Worm (Caenorhabditis elegans) whole organism, L2 larva: Measurements from ENCODE around the gene ZK550.2.

ENCODE experiments used
- C34F6.9 ChIP-seq: fragments of 150-350 bp; optimal IDR thresholded peaks from 2 replicates; lab custom pipeline; 2014; ENCODE audit warnings: missing biosample characterization, missing genetic modification characterization
- F13H6.1 ChIP-seq: sonication (generic microtip); optimal IDR thresholded peaks from 2 replicates; lab custom pipeline; 2016; ENCODE audit warnings: missing genetic modification characterization, missing compliant biosample characterization
- ZK546.5 ChIP-seq: sonication (generic microtip); optimal IDR thresholded peaks from 2 replicates; lab custom pipeline; 2017; ENCODE audit warnings: missing biosample characterization, missing genetic modification characterization
- ama-1 ChIP-seq: fragments of 150-350 bp; optimal IDR thresholded peaks from 2 replicates; lab custom pipeline; 2018; ENCODE audit warnings: inconsistent platforms
- blmp-1 ChIP-seq: sonication (generic microtip); optimal IDR thresholded peaks from 2 replicates; lab custom pipeline; 2017; ENCODE audit warnings: missing genetic modification characterization, mild to moderate bottlenecking, missing compliant biosample characterization, antibody characterized with exemption, moderate library complexity; ENCODE audit not compliant: insufficient read depth
- ceh-16 ChIP-seq: fragments of 150-350 bp; optimal IDR thresholded peaks from 2 replicates; lab custom pipeline; 2014; ENCODE audit warnings: missing biosample characterization, missing genetic modification characterization
- ceh-82 ChIP-seq: fragments of 150-350 bp; optimal IDR thresholded peaks from 2 replicates; lab custom pipeline; 2014; ENCODE audit warnings: missing biosample characterization, missing genetic modification characterization
- dmd-4 ChIP-seq: sonication (generic microtip); optimal IDR thresholded peaks from 2 replicates; lab custom pipeline; 2017; ENCODE audit warnings: missing biosample characterization, missing genetic modification characterization
- egl-27 ChIP-seq: sonication (generic microtip); optimal IDR thresholded peaks from 3 replicates; lab custom pipeline; 2017; ENCODE audit warnings: missing biosample characterization, missing genetic modification reagents, missing genetic modification characterization
- elt-1 ChIP-seq: fragments of 150-350 bp; optimal IDR thresholded peaks from 2 replicates; lab custom pipeline; 2014; ENCODE audit warnings: missing biosample characterization, missing genetic modification characterization
- elt-3 ChIP-seq: sonication (generic microtip); optimal IDR thresholded peaks from 2 replicates; lab custom pipeline; 2017; ENCODE audit warnings: missing biosample characterization, missing genetic modification characterization
- fos-1 ChIP-seq: fragments of 150-350 bp; optimal IDR thresholded peaks from 2 replicates; lab custom pipeline; 2014; ENCODE audit warnings: missing biosample characterization, missing genetic modification characterization
- gmeb-1 ChIP-seq: fragments of 150-350 bp; optimal IDR thresholded peaks from 2 replicates; lab custom pipeline; 2014; ENCODE audit warnings: missing biosample characterization, missing genetic modification characterization
- lin-11 ChIP-seq: fragments of 150-350 bp; sonication (generic microtip); optimal IDR thresholded peaks from 2 replicates; lab custom pipeline; 2014; ENCODE audit warnings: missing biosample characterization, missing genetic modification characterization, inconsistent platforms, mixed read lengths
- lin-13 ChIP-seq: fragments of 150-350 bp; optimal IDR thresholded peaks from 2 replicates; lab custom pipeline; 2014; ENCODE audit warnings: missing biosample characterization, missing genetic modification reagents, missing genetic modification characterization
- lin-39 ChIP-seq: fragments of 150-350 bp; optimal IDR thresholded peaks from 2 replicates; lab custom pipeline; 2014; ENCODE audit warnings: missing biosample characterization, missing genetic modification reagents, missing genetic modification characterization
- lsy-2 ChIP-seq, 2 experiments: fragments of 150-350 bp in 1 of 2; sonication (generic microtip) in 1 of 2; optimal IDR thresholded peaks; 2 replicates each; lab custom pipeline; 2014 to 2017; ENCODE audit warnings: missing biosample characterization in 2 of 2, missing genetic modification characterization in 2 of 2
- mab-5 ChIP-seq: fragments of 150-350 bp; optimal IDR thresholded peaks from 2 replicates; lab custom pipeline; 2014; ENCODE audit warnings: missing biosample characterization, missing genetic modification characterization
- mbf-1 ChIP-seq: sonication (generic microtip); optimal IDR thresholded peaks from 2 replicates; lab custom pipeline; 2017; ENCODE audit warnings: missing biosample characterization, missing genetic modification characterization
- mdl-1 ChIP-seq, 2 experiments: fragments of 150-350 bp in 1 of 2; sonication (generic microtip) in 1 of 2; optimal IDR thresholded peaks; 2 replicates each; lab custom pipeline; 2017; ENCODE audit warnings: missing biosample characterization in 2 of 2, missing genetic modification characterization in 2 of 2
- nhr-10 ChIP-seq: sonication (generic microtip); optimal IDR thresholded peaks from 2 replicates; lab custom pipeline; 2017; ENCODE audit warnings: missing biosample characterization, missing genetic modification characterization
- nhr-21 ChIP-seq: fragments of 150-350 bp; optimal IDR thresholded peaks from 2 replicates; lab custom pipeline; 2014; ENCODE audit warnings: missing biosample characterization, missing genetic modification characterization
- nhr-23 ChIP-seq: fragments of 150-350 bp; optimal IDR thresholded peaks from 2 replicates; lab custom pipeline; 2014; ENCODE audit warnings: missing biosample characterization, missing genetic modification reagents, missing genetic modification characterization
- nhr-25 ChIP-seq: fragments of 150-350 bp; sonication (generic microtip); optimal IDR thresholded peaks from 3 replicates; lab custom pipeline; 2014; ENCODE audit warnings: missing biosample characterization, missing genetic modification characterization
- nhr-6 ChIP-seq: fragments of 150-350 bp; optimal IDR thresholded peaks from 2 replicates; lab custom pipeline; 2014; ENCODE audit warnings: missing biosample characterization, missing genetic modification characterization
- nhr-77 ChIP-seq: fragments of 150-350 bp; optimal IDR thresholded peaks from 2 replicates; lab custom pipeline; 2014; ENCODE audit warnings: missing biosample characterization, missing genetic modification characterization
- peb-1 ChIP-seq: fragments of 150-350 bp; optimal IDR thresholded peaks from 2 replicates; lab custom pipeline; 2014; ENCODE audit warnings: missing biosample characterization, missing genetic modification characterization
- sem-4 ChIP-seq: fragments of 150-350 bp; optimal IDR thresholded peaks from 2 replicates; lab custom pipeline; 2014; ENCODE audit warnings: missing biosample characterization, missing genetic modification reagents, missing genetic modification characterization
- sma-3 ChIP-seq: sonication (generic microtip); optimal IDR thresholded peaks from 2 replicates; lab custom pipeline; 2016; ENCODE audit warnings: missing genetic modification reagents, missing genetic modification characterization, missing compliant biosample characterization
- sma-9 ChIP-seq, 2 experiments: fragments of 150-350 bp in 1 of 2; sonication (generic microtip) in 1 of 2; optimal IDR thresholded peaks; 2 replicates each; lab custom pipeline; 2014 to 2016; ENCODE audit warnings: missing genetic modification characterization in 2 of 2, mild to moderate bottlenecking in 1 of 2, missing biosample characterization in 1 of 2, missing compliant biosample characterization in 1 of 2, missing genetic modification reagents in 1 of 2, moderate library complexity in 1 of 2
- snpc-4 ChIP-seq: fragments of 150-350 bp; optimal IDR thresholded peaks from 2 replicates; lab custom pipeline; 2014; ENCODE audit warnings: missing biosample characterization, missing genetic modification characterization
- unc-55 ChIP-seq: fragments of 150-350 bp; sonication (generic microtip); optimal IDR thresholded peaks from 3 replicates; lab custom pipeline; 2014; ENCODE audit warnings: missing biosample characterization, missing genetic modification reagents, missing genetic modification characterization
- unc-62 ChIP-seq: fragments of 150-350 bp; optimal IDR thresholded peaks from 2 replicates; lab custom pipeline; 2014; ENCODE audit warnings: missing biosample characterization, missing genetic modification reagents, missing genetic modification characterization
- ztf-1 ChIP-seq: fragments of 200-800 bp; sonication (Bioruptor generic); conservative IDR thresholded peaks from 2 replicates; pipeline ENCODE4 v1.3.6; 2022; ENCODE audit warnings: missing genetic modification characterization, missing compliant biosample characterization
- ztf-11 ChIP-seq: sonication (generic microtip); optimal IDR thresholded peaks from 2 replicates; lab custom pipeline; 2017; ENCODE audit warnings: missing biosample characterization, missing genetic modification characterization

The ZK550.2 gene

ce11 chrIV:17253435-17253834 is 8.1 kb downstream of the ZK550.2 start:
- TF ChIP-seq unc-62 (GFP tag; lab: Kevin White, UChicago) (no peak), sma-9 (GFP tag; optimal IDR thresholded peaks at IDR 0.05; lab: Kevin White, UChicago) (no peak), sma-9 (tag; optimal IDR thresholded peaks at IDR 0.05; lab: Kevin White, UChicago) (no peak), lsy-2 (tag; optimal IDR thresholded peaks at IDR 0.05; lab: Kevin White, UChicago) (no peak), nhr-77 (tag; lab: Kevin White, UChicago) (no peak), mab-5 (tag; lab: Kevin White, UChicago) (no peak), ztf-11 (tag; lab: Kevin White, UChicago) (no peak), peb-1 (tag; lab: Kevin White, UChicago) (no peak), sma-3 (GFP tag; lab: Kevin White, UChicago) (no peak), egl-27 (tag; lab: Kevin White, UChicago) (no peak), elt-3 (tag; lab: Kevin White, UChicago) (no peak), mbf-1 (tag; lab: Kevin White, UChicago) (no peak), blmp-1 (no peak), sem-4 (tag; lab: Kevin White, UChicago) (no peak), snpc-4 (tag; lab: Kevin White, UChicago) (no peak), nhr-21 (tag; lab: Kevin White, UChicago) (no peak), lin-13 (no peak), lin-11 (tag; lab: Kevin White, UChicago) (no peak)

ce11 chrIV:17255001-17255400 is 9.6 kb downstream of the ZK550.2 start, which contains the start of gene gtf-2E1:
gtf-2E1 (plus strand) TSS chrIV:17255301.
- no peak for TF ChIP-seq nhr-77 (tag; lab: Kevin White, UChicago)
- no peak for TF ChIP-seq egl-27 (tag; lab: Kevin White, UChicago)
- no peak for TF ChIP-seq lsy-2 (tag; optimal IDR thresholded peaks at IDR 0.05; lab: Kevin White, UChicago)
- TF ChIP-seq gmeb-1 (tag; lab: Kevin White, UChicago): no peak
- no peak for TF ChIP-seq lin-13
- TF ChIP-seq nhr-21 (tag; lab: Kevin White, UChicago): no peak
- TF ChIP-seq mdl-1 (tag; optimal IDR thresholded peaks at IDR 0.05; lab: Kevin White, UChicago): no peak
- no peak for TF ChIP-seq dmd-4 (tag; lab: Kevin White, UChicago)
- no peak for TF ChIP-seq elt-1 (tag; lab: Kevin White, UChicago)
- no peak for TF ChIP-seq lin-39
- no peak for TF ChIP-seq ztf-1 (GFP tag; lab: Robert Waterston, UW)
- no peak for TF ChIP-seq F13H6.1 (tag; lab: Kevin White, UChicago)
- TF ChIP-seq fos-1 (tag; lab: Kevin White, UChicago): no peak
- no peak for TF ChIP-seq mbf-1 (tag; lab: Kevin White, UChicago)
- no peak for TF ChIP-seq sem-4 (tag; lab: Kevin White, UChicago)
- TF ChIP-seq elt-3 (tag; lab: Kevin White, UChicago): no peak
- TF ChIP-seq lin-11 (tag; lab: Kevin White, UChicago): no peak
- TF ChIP-seq, all 48 proteins: peak for 0

DNA sequence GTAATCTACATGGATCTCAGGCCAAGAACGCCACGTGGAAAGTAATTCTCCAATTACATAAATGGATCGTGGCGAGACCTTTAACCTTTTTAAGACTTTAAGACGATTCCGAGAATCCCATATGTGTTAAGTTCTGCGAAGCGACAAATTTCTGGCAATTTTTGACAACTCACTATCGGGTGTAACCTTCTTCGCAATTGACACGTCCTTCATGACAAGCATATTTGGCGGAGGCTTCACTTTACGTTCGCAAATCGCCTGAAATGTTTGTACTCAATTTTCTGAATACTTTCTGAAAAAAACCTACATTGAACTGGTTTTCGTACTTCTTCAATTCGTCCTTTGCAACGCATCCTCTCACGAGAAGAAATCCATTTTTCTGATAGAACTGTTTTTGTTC is 13.4 kb downstream of the ZK550.2 start:
- no peak for TF ChIP-seq nhr-25 (tag; lab: Kevin White, UChicago)
- TF ChIP-seq mbf-1 (tag; lab: Kevin White, UChicago): no peak
- no peak for TF ChIP-seq nhr-6 (tag; lab: Kevin White, UChicago)
- TF ChIP-seq nhr-23 (tag; lab: Kevin White, UChicago): no peak
- TF ChIP-seq unc-55 (GFP tag; lab: Kevin White, UChicago): no peak
- TF ChIP-seq elt-1 (tag; lab: Kevin White, UChicago): no peak
- TF ChIP-seq peb-1 (tag; lab: Kevin White, UChicago): no peak
- TF ChIP-seq nhr-10 (tag; lab: Kevin White, UChicago): no peak
- TF ChIP-seq mab-5 (tag; lab: Kevin White, UChicago): no peak
- no peak for TF ChIP-seq ama-1
- TF ChIP-seq egl-27 (tag; lab: Kevin White, UChicago): no peak
- no peak for TF ChIP-seq dmd-4 (tag; lab: Kevin White, UChicago)
- TF ChIP-seq C34F6.9 (tag; lab: Kevin White, UChicago): no peak
- TF ChIP-seq unc-62 (GFP tag; lab: Kevin White, UChicago): no peak
- TF ChIP-seq ceh-82 (tag; lab: Kevin White, UChicago): no peak
- no peak for TF ChIP-seq ceh-16 (tag; lab: Kevin White, UChicago)
- no peak for TF ChIP-seq nhr-77 (tag; lab: Kevin White, UChicago)
- TF ChIP-seq lin-13: no peak
- no peak for TF ChIP-seq blmp-1
- TF ChIP-seq, all 48 proteins: peak for 0

DNA sequence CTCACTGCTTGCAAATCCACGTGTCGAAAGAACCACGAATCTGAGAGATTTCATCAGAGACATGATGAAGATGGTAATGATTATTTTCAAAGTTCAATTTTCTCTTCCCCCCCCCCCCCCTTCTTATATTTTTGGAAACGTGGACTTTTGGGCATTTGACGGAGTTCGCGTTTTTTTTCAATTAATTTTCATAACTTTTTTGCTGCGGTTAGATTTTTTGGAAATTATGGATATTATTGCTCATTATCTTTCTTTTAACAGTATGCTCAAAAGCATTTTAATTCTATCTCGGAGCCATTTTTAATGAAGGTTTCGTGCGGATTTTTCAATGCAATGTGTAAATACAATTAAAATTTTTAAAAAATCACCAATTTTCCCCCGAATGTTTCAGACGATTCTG is 13.9 kb downstream of the ZK550.2 start, which contains the start of gene phyh-1:
Gene phyh-1, minus strand, starts transcription at position 101 of the 400 bp plus-strand sequence.
- TF ChIP-seq lin-13: no peak
- no peak for TF ChIP-seq blmp-1
- TF ChIP-seq ama-1: no peak
- no peak for TF ChIP-seq ZK546.5 (tag; lab: Kevin White, UChicago)
- TF ChIP-seq ceh-16 (tag; lab: Kevin White, UChicago): no peak
- no peak for TF ChIP-seq F13H6.1 (tag; lab: Kevin White, UChicago)
- TF ChIP-seq, all 48 proteins: peak for 0
